Worm (Caenorhabditis elegans) whole organism, midembryonic: Measurements from ENCODE around the gene ife-4.

Experiments used
- cog-1 ChIP-seq: sonication (generic microtip); optimal IDR thresholded peaks from 2 replicates; lab custom pipeline; 2016; ENCODE audit warnings: missing genetic modification characterization, missing compliant biosample characterization
- flt-1 ChIP-seq: fragments of 200-800 bp; sonication (Bioruptor generic); IDR thresholded peaks from 2 replicates; pipeline ENCODE4 v1.3.6; 2022; ENCODE audit warnings: missing genetic modification characterization, missing compliant biosample characterization
- med-1 ChIP-seq: sonication (generic microtip); optimal IDR thresholded peaks from 2 replicates; lab custom pipeline; 2017; ENCODE audit warnings: missing genetic modification characterization, mild to moderate bottlenecking, missing compliant biosample characterization, antibody characterized with exemption, missing genetic modification reagents; ENCODE audit not compliant: insufficient read depth
- tab-1 ChIP-seq: fragments of 200-800 bp; sonication (Bioruptor generic); IDR thresholded peaks from 2 replicates; pipeline ENCODE4 v1.3.6; 2022; ENCODE audit warnings: missing genetic modification characterization, missing compliant biosample characterization
- ztf-23 ChIP-seq: fragments of 200-800 bp; sonication (Bioruptor generic); IDR thresholded peaks from 2 replicates; pipeline ENCODE4 v1.3.6; 2022; ENCODE audit warnings: missing genetic modification reagents, missing genetic modification characterization, missing compliant biosample characterization

ce11 chrX:1057821-1058377, 46.1 kb upstream of the ife-4 start:
- TF ChIP-seq tab-1 (GFP tag; lab: Robert Waterston, UW) = no peak
- TF ChIP-seq ztf-23 (GFP tag; lab: Robert Waterston, UW) = no peak
- no peak for TF ChIP-seq cog-1 (tag; lab: Kevin White, UChicago)
- no peak for TF ChIP-seq flt-1 (GFP tag; lab: Robert Waterston, UW)
- no peak for TF ChIP-seq med-1 (GFP tag; lab: Kevin White, UChicago)
